Worm (Caenorhabditis elegans): ENCODE measurements around the gene dmd-5.

Gene dmd-5

DNA sequence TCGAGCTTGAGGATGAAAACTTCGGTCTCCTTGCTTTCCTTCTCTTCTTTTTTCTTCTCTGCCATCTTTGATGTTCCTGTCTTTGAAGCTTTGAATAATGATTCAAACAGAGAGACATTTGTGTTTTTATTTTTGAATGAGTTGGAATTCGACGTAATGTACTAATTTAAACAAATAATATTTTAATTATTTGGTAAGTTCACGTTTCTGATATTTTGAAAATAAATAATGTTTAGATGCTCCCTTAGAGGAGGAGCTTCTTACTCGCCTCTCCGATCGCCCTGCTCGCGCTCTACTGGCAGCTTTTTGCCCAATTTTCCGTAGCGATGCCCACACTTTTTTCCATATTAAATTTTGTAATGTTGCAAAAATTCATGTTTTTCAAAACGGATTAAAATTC is 27.1 kb upstream of the dmd-5 start, which contains the start of the genes K05F1.9 and K05F1.1:
Gene K05F1.9, minus strand, starts transcription at position 101 of the 400 bp plus-strand sequence.
Gene K05F1.1, plus strand, starts transcription at position 308 of the 400 bp plus-strand sequence.
- no peak for TF ChIP-seq flt-1 (GFP tag; IDR thresholded peaks at IDR 0.05)
- no peak for TF ChIP-seq ztf-23 (GFP tag; IDR thresholded peaks at IDR 0.05)
- no peak for TF ChIP-seq tab-1 (GFP tag; IDR thresholded peaks at IDR 0.05)
- TF ChIP-seq ref-1 (GFP tag; conservative IDR thresholded peaks at IDR 0.05), result no peak
- TF ChIP-seq T22C8.4 (GFP tag; IDR thresholded peaks at IDR 0.05), result no peak
- TF ChIP-seq cog-1 (tag; optimal IDR thresholded peaks at IDR 0.05), result no peak
- TF ChIP-seq med-1 (GFP tag; optimal IDR thresholded peaks at IDR 0.05; ENCODE audit: insufficient read depth), result no peak
- TF ChIP-seq ztf-29 (GFP tag; IDR thresholded peaks at IDR 0.05), result no peak
- no peak for TF ChIP-seq klf-2 (GFP tag; conservative IDR thresholded peaks at IDR 0.05)

- TF ChIP-seq flt-1 (GFP tag; IDR thresholded peaks at IDR 0.05) (no peak), cog-1 (tag; optimal IDR thresholded peaks at IDR 0.05) (no peak), klf-2 (GFP tag; conservative IDR thresholded peaks at IDR 0.05) (no peak)
Observed at ce11 chrII:5799553-5799952, 25.5 kb upstream of the dmd-5 start, which contains the start of gene K05F1.8. Gene K05F1.8, minus strand, starts transcription at chrII:5799653.

DNA sequence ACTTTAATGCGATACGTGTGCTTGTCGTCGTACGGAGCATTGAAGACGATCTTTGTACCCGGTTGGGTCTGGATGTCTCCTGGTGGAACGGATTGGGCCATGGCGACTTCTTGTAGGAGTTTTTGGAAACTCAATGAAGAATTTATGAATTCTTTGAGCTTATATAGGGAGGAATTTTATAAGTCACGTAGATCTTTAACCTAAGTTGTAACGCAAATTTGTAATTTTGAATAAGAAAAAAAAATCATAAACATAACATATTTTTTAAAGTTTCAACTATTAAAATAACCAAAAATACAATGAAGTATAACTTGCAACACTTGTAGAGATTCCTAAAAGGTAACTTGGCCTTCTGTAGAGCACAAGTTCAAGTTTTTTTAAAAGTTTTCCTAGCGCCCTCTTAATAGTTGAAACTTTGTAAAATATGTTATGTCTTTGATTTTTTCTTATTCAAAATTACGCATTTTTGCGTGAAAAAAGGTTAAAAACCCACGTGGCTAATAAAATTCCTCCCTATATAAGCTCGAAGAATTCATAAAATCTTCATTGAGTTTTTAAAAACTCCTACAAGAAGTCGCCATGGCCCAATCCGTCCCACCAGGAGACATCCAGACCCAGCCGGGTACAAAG is 23.4 kb upstream of the dmd-5 start, which contains the start of the genes msp-63 and msp-142:
Gene msp-63, minus strand, starts transcription at position 101 of the 630 bp plus-strand sequence.
Gene msp-142, plus strand, starts transcription at position 580 of the 630 bp plus-strand sequence.
- TF ChIP-seq klf-2 (GFP tag; conservative IDR thresholded peaks at IDR 0.05), result no peak
- no peak for TF ChIP-seq ztf-29 (GFP tag; IDR thresholded peaks at IDR 0.05)
- TF ChIP-seq T22C8.4 (GFP tag; IDR thresholded peaks at IDR 0.05), result no peak
- TF ChIP-seq flt-1 (GFP tag; IDR thresholded peaks at IDR 0.05), result no peak
- no peak for TF ChIP-seq cog-1 (tag; optimal IDR thresholded peaks at IDR 0.05)
- TF ChIP-seq tab-1 (GFP tag; IDR thresholded peaks at IDR 0.05), result no peak

ce11 chrII:5794195-5794594 is 20.2 kb upstream of the dmd-5 start, which contains the start of gene acdh-8:
Gene acdh-8, plus strand, starts transcription at chrII:5794495.
- no peak for TF ChIP-seq klf-2 (GFP tag; conservative IDR thresholded peaks at IDR 0.05)
- no peak for TF ChIP-seq T22C8.4 (GFP tag; IDR thresholded peaks at IDR 0.05)
- no peak for TF ChIP-seq ref-1 (GFP tag; conservative IDR thresholded peaks at IDR 0.05)
- no peak for TF ChIP-seq flt-1 (GFP tag; IDR thresholded peaks at IDR 0.05)
- TF ChIP-seq med-1 (GFP tag; optimal IDR thresholded peaks at IDR 0.05; ENCODE audit: insufficient read depth), result no peak

DNA sequence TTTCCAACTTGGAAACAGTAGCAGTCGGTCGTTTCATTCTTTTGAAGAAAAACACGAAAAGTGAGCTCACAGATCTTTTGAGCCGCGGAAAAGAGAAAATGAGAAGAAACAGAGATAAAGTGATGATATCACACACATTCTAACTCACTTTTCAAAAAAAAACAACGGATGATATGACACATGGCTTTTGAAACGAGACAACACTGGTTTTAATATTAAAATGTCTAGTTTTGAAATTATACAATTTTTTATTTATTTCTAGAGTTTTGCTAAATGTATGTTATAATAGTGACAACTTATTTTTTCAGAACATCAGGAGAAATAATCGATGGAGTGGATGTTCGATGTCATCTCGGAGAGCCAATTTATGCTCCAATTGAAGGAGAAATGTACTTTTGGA is 18.5 kb upstream of the dmd-5 start, which contains the start of gene K05F1.14:
Gene K05F1.14, minus strand, starts transcription at position 101 of the 400 bp plus-strand sequence.
- no peak for TF ChIP-seq klf-2 (GFP tag; conservative IDR thresholded peaks at IDR 0.05)
- no peak for TF ChIP-seq ztf-29 (GFP tag; IDR thresholded peaks at IDR 0.05)
- TF ChIP-seq cog-1 (tag; optimal IDR thresholded peaks at IDR 0.05), result no peak

DNA sequence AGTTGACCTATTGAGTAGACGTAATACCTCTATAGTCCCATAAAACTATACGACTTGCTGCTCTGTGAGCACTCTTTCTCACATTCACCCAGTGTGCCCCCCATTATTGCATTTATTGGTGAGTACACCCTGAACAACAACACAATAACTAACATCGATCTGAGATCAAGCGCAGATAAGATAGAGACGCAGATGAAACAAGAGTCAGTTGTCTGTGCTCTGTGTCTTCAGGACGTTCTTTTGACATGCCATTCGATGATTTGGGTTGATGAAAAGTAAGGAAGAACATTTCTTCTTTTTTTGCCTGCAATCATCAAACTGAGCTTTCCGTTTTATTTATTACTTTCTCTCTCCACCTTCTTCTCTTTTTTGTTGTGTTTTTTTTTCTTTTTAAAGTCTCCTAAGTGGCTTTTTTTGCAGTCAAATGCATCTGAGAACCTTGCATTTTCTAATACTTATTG is 16.3 kb upstream of the dmd-5 start, which contains the start of gene lect-2:
Gene lect-2, plus strand, starts transcription at position 411 of the 461 bp plus-strand sequence.
- TF ChIP-seq tab-1 (GFP tag; IDR thresholded peaks at IDR 0.05) (no peak), klf-2 (GFP tag; conservative IDR thresholded peaks at IDR 0.05) (no peak), cog-1 (tag; optimal IDR thresholded peaks at IDR 0.05) (no peak), ztf-23 (GFP tag; IDR thresholded peaks at IDR 0.05) (no peak), ztf-29 (GFP tag; IDR thresholded peaks at IDR 0.05) (no peak), med-1 (GFP tag; optimal IDR thresholded peaks at IDR 0.05; ENCODE audit: insufficient read depth) (no peak), ref-1 (GFP tag; conservative IDR thresholded peaks at IDR 0.05) (no peak), flt-1 (GFP tag; IDR thresholded peaks at IDR 0.05) (no peak), T22C8.4 (GFP tag; IDR thresholded peaks at IDR 0.05) (no peak)

- TF ChIP-seq ztf-29 (GFP tag; IDR thresholded peaks at IDR 0.05) (no peak), T22C8.4 (GFP tag; IDR thresholded peaks at IDR 0.05) (no peak), klf-2 (GFP tag; conservative IDR thresholded peaks at IDR 0.05) (no peak), cog-1 (tag; optimal IDR thresholded peaks at IDR 0.05) (no peak), flt-1 (GFP tag; IDR thresholded peaks at IDR 0.05) (no peak)
Observed at ce11 chrII:5788815-5789214, 14.8 kb upstream of the dmd-5 start, which contains the start of gene K05F1.13. Gene K05F1.13, plus strand, starts transcription at chrII:5789115.

ce11 chrII:5785504-5785903 is 11.5 kb upstream of the dmd-5 start:
- TF ChIP-seq flt-1 (GFP tag; IDR thresholded peaks at IDR 0.05) (no peak), ref-1 (GFP tag; conservative IDR thresholded peaks at IDR 0.05) (no peak), klf-2 (GFP tag; conservative IDR thresholded peaks at IDR 0.05) (no peak), ztf-23 (GFP tag; IDR thresholded peaks at IDR 0.05) (no peak), tab-1 (GFP tag; IDR thresholded peaks at IDR 0.05) (no peak), cog-1 (tag; optimal IDR thresholded peaks at IDR 0.05) (no peak), med-1 (GFP tag; optimal IDR thresholded peaks at IDR 0.05; ENCODE audit: insufficient read depth) (no peak), T22C8.4 (GFP tag; IDR thresholded peaks at IDR 0.05) (no peak), ztf-29 (GFP tag; IDR thresholded peaks at IDR 0.05) (no peak)

DNA sequence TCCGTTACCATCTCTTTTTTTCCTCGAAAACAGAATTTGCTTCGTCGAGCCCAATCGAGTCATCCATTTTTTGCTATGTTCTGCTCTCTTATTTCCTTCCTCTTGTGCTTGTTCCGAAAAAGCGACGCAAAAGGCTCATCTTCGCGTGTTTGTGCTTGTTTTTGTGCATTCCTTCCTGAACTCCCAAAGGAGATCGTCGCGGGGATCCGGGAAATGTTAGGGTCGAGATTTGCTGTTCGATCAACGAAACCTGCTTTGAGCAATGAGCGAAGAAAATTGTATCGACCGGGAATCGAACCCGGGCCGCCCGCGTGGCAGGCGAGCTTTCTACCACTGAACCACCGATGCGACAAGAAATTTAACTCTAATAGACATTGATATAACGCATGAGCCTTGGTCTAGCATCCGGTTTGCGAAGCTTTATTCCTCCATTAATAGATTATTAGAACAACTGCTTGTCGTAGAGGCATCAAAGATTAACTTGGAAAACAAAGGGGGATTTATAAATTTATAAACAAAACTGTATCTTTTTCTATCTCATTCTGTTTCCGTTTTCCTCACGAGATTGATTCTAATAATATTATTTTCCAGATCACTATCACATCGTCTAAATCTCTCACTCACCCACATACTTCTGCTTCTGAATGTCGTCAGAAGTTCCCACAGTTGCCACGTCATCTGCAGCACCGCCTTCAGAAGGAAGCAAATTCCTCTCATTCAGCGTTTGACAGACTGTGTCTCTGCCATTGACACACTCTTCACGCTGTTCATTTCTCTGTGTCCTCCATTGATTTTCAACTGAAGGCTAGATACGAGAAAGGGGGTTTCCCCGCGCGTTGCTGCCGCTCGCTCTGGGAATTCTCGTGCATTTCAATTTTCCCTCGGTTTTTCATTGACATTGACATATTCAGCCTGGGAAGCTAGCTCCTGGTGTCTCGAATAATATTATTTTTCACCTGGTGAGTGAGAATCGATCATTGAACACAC is 8.2 kb upstream of the dmd-5 start, which contains the start of gene K05F1.6:
Gene K05F1.6, plus strand, starts transcription at position 586 of the 987 bp plus-strand sequence.
- peak; percentile 84 for TF ChIP-seq ztf-23 (GFP tag; IDR thresholded peaks at IDR 0.05)
- TF ChIP-seq tab-1 (GFP tag; IDR thresholded peaks at IDR 0.05), result peak; percentile 70; the same call in 1 of the 2 replicates
- TF ChIP-seq flt-1 (GFP tag; IDR thresholded peaks at IDR 0.05), result peak; percentile 64; the same call in 1 of the 2 replicates
- TF ChIP-seq ref-1 (GFP tag; conservative IDR thresholded peaks at IDR 0.05), result peak; percentile 54; the same call in 1 of the 2 replicates
- TF ChIP-seq med-1 (GFP tag; optimal IDR thresholded peaks at IDR 0.05; ENCODE audit: insufficient read depth), result no peak
- TF ChIP-seq ztf-29 (GFP tag; IDR thresholded peaks at IDR 0.05), result peak; percentile 42; the same call in 1 of the 2 replicates
- TF ChIP-seq klf-2 (GFP tag; conservative IDR thresholded peaks at IDR 0.05), result peak; percentile 68; the same call in 1 of the 2 replicates
- TF ChIP-seq T22C8.4 (GFP tag; IDR thresholded peaks at IDR 0.05), result peak; percentile 60
- TF ChIP-seq cog-1 (tag; optimal IDR thresholded peaks at IDR 0.05), result peak; percentile 58

Measured in whole organism, midembryonic.